Fruit fly (Drosophila melanogaster): Measurements from ENCODE around the gene Apoltp.

The Apoltp gene

dm6 chr2L:9657269-9658191 lies 23.6 kb downstream of the Apoltp start:
- TF ChIP-seq Gug (GFP tag; IDR thresholded peaks at IDR 0.05) (no peak), cyc (GFP tag; optimal IDR thresholded peaks at IDR 0.05) (no peak), Met (GFP tag; optimal IDR thresholded peaks at IDR 0.05) (no peak), svp (GFP tag) (no peak), CG6163 (GFP tag; IDR thresholded peaks at IDR 0.05) (no peak), CG6792 (GFP tag; optimal IDR thresholded peaks at IDR 0.05) (no peak), CG6276 (GFP tag; optimal IDR thresholded peaks at IDR 0.05) (no peak), CG15336 (GFP tag; IDR thresholded peaks at IDR 0.05) (no peak), CG31627 (GFP tag; optimal IDR thresholded peaks at IDR 0.05) (no peak), CG10669 (GFP tag; optimal IDR thresholded peaks at IDR 0.05) (no peak), CG9139 (GFP tag; optimal IDR thresholded peaks at IDR 0.05) (no peak), Sox102F (GFP tag; optimal IDR thresholded peaks at IDR 0.05) (no peak), CG10631 (GFP tag; optimal IDR thresholded peaks at IDR 0.05) (no peak), topi (GFP tag; optimal IDR thresholded peaks at IDR 0.05) (no peak), fd59A (GFP tag; optimal IDR thresholded peaks at IDR 0.05) (no peak), pdm3 (GFP tag; optimal IDR thresholded peaks at IDR 0.05) (no peak)

dm6 chr2L:9660516-9660920 lies 26.5 kb downstream of the Apoltp start:
- no peak for TF ChIP-seq CG6854 (GFP tag; optimal IDR thresholded peaks at IDR 0.05)
- TF ChIP-seq Eip75B (GFP tag; optimal IDR thresholded peaks at IDR 0.05): peak; percentile 56
- peak; percentile 29 for TF ChIP-seq CG6808 (GFP tag; optimal IDR thresholded peaks at IDR 0.05)
- peak; percentile 49; the same call in 1 of the 2 replicates for TF ChIP-seq CG15336 (GFP tag; IDR thresholded peaks at IDR 0.05)
- no peak for TF ChIP-seq acj6 (GFP tag; optimal IDR thresholded peaks at IDR 0.05)
- peak; percentile 32 for TF ChIP-seq CG16779 (tag; optimal IDR thresholded peaks at IDR 0.05)
- TF ChIP-seq CG9139 (GFP tag; optimal IDR thresholded peaks at IDR 0.05): no peak
- TF ChIP-seq pdm3 (GFP tag; optimal IDR thresholded peaks at IDR 0.05): peak; percentile 21
- TF ChIP-seq Sox14 (GFP tag; optimal IDR thresholded peaks at IDR 0.05): peak; percentile 20
- no peak for TF ChIP-seq CG3032 (tag; optimal IDR thresholded peaks at IDR 0.05)
- peak; percentile 37 for TF ChIP-seq achi (GFP tag; optimal IDR thresholded peaks at IDR 0.05)
- peak; percentile 52; the same call in 1 of the 3 replicates for TF ChIP-seq CG8119 (GFP tag; IDR thresholded peaks at IDR 0.05)
- TF ChIP-seq Gug (GFP tag; IDR thresholded peaks at IDR 0.05): no peak
- peak; percentile 37 for TF ChIP-seq CG10631 (GFP tag; optimal IDR thresholded peaks at IDR 0.05)
- peak; percentile 43 for TF ChIP-seq lz (GFP tag; optimal IDR thresholded peaks at IDR 0.05)
- no peak for TF ChIP-seq Blimp-1 (GFP tag; optimal IDR thresholded peaks at IDR 0.05)
- TF ChIP-seq fd59A (GFP tag; optimal IDR thresholded peaks at IDR 0.05): peak; percentile 35
- TF ChIP-seq CG3919 (GFP tag; optimal IDR thresholded peaks at IDR 0.05): peak; percentile 15
- peak; percentile 44 for TF ChIP-seq CG10669 (GFP tag; optimal IDR thresholded peaks at IDR 0.05)
- TF ChIP-seq spab (GFP tag; optimal IDR thresholded peaks at IDR 0.05): peak; percentile 49
- TF ChIP-seq CG8632 (GFP tag; optimal IDR thresholded peaks at IDR 0.05): peak; percentile 26
- peak; percentile 45 for TF ChIP-seq CG34406 (GFP tag; optimal IDR thresholded peaks at IDR 0.05)
- TF ChIP-seq CG11902 (GFP tag; optimal IDR thresholded peaks at IDR 0.05): no peak
- peak; percentile 6 for TF ChIP-seq CG4318 (GFP tag; optimal IDR thresholded peaks at IDR 0.05)
- TF ChIP-seq CG6163 (GFP tag; IDR thresholded peaks at IDR 0.05): 0 out of 3 replicates have a peak, but pooled peaks have one; percentile 7
- TF ChIP-seq CG11294 (GFP tag; IDR thresholded peaks at IDR 0.05): no peak; the same call in 1 of the 2 replicates
- no peak for TF ChIP-seq CG11762 (GFP tag; optimal IDR thresholded peaks at IDR 0.05; ENCODE audit: insufficient read depth)
- no peak for TF ChIP-seq CG8319 (GFP tag; optimal IDR thresholded peaks at IDR 0.05)
- peak; percentile 39 for TF ChIP-seq Ets96B (tag; optimal IDR thresholded peaks at IDR 0.05)
- TF ChIP-seq CG7368 (GFP tag; optimal IDR thresholded peaks at IDR 0.05): no peak
- TF ChIP-seq Ets21C (GFP tag; optimal IDR thresholded peaks at IDR 0.05): no peak
- TF ChIP-seq Smox (GFP tag; optimal IDR thresholded peaks at IDR 0.05): peak; percentile 13
- TF ChIP-seq Met (GFP tag; optimal IDR thresholded peaks at IDR 0.05): peak; percentile 51
- TF ChIP-seq Hr4 (GFP tag; optimal IDR thresholded peaks at IDR 0.05): peak; percentile 44
- no peak for TF ChIP-seq Lpt (GFP tag; optimal IDR thresholded peaks at IDR 0.05)
- no peak for TF ChIP-seq Hr38 (GFP tag; optimal IDR thresholded peaks at IDR 0.05)
- peak; percentile 4 for TF ChIP-seq CG31627 (GFP tag; optimal IDR thresholded peaks at IDR 0.05)
- TF ChIP-seq CG32006 (GFP tag; optimal IDR thresholded peaks at IDR 0.05): peak; percentile 64
- no peak for TF ChIP-seq CG6792 (GFP tag; optimal IDR thresholded peaks at IDR 0.05)
- peak; percentile 49 for TF ChIP-seq Sox102F (GFP tag; optimal IDR thresholded peaks at IDR 0.05)
- TF ChIP-seq svp (GFP tag): peak; percentile 77
- TF ChIP-seq Eip78C (GFP tag): peak; percentile 19
- peak; percentile 52; the same call in 2 of the 3 replicates for TF ChIP-seq eg (GFP tag; IDR thresholded peaks at IDR 0.05)

Data from whole organism, prepupa.